Worm (Caenorhabditis elegans) whole organism, early embryonic: ENCODE data around the gene memo-1.

Experiments
- B0310.2 ChIP-seq: sonication (generic microtip); optimal IDR thresholded peaks from 2 replicates; lab custom pipeline; 2016; ENCODE audit warnings: mild to moderate bottlenecking, missing genetic modification characterization, missing compliant biosample characterization
- F13C5.2 ChIP-seq: sonication (generic microtip); optimal IDR thresholded peaks from 2 replicates; lab custom pipeline; 2017; ENCODE audit warnings: mild to moderate bottlenecking, missing genetic modification characterization, inconsistent platforms, missing compliant biosample characterization
- aly-1 ChIP-seq: sonication (generic microtip); optimal IDR thresholded peaks from 2 replicates; lab custom pipeline; 2016; ENCODE audit warnings: missing genetic modification characterization, missing compliant biosample characterization
- ama-1 ChIP-seq: fragments of 150-350 bp; optimal IDR thresholded peaks from 2 replicates; lab custom pipeline; 2014
- ceh-13 ChIP-seq: fragments of 200-800 bp; sonication (Bioruptor generic); optimal IDR thresholded peaks from 2 replicates; lab custom pipeline; 2018; ENCODE audit warnings: mild to moderate bottlenecking, missing genetic modification characterization, missing compliant biosample characterization
- ceh-36 ChIP-seq: sonication (generic microtip); optimal IDR thresholded peaks from 2 replicates; lab custom pipeline; 2016; ENCODE audit warnings: missing genetic modification characterization, inconsistent platforms, missing compliant biosample characterization
- ets-7 ChIP-seq: sonication (generic microtip); optimal IDR thresholded peaks from 2 replicates; lab custom pipeline; 2016; ENCODE audit warnings: missing genotype, missing genetic modification characterization, missing compliant biosample characterization
- flt-1 ChIP-seq: fragments of 200-800 bp; sonication (Bioruptor generic); IDR thresholded peaks from 2 replicates; pipeline ENCODE4 v1.3.6; 2022; ENCODE audit warnings: missing genetic modification characterization, missing compliant biosample characterization
- hmbx-1 ChIP-seq: sonication (generic microtip); optimal IDR thresholded peaks from 2 replicates; lab custom pipeline; 2016; ENCODE audit warnings: mild to moderate bottlenecking, missing genetic modification characterization, missing compliant biosample characterization
- hmg-4 ChIP-seq: fragments of 200-800 bp; sonication (Bioruptor generic); optimal IDR thresholded peaks from 2 replicates; lab custom pipeline; 2018; ENCODE audit warnings: mild to moderate bottlenecking, missing genetic modification characterization, missing compliant biosample characterization
- hnd-1 ChIP-seq: sonication (generic microtip); optimal IDR thresholded peaks from 2 replicates; lab custom pipeline; 2016; ENCODE audit warnings: missing genetic modification characterization, missing compliant biosample characterization
- pes-1 ChIP-seq: fragments of 200-800 bp; sonication (Bioruptor generic); IDR thresholded peaks from 2 replicates; pipeline ENCODE4 v1.3.6; 2022; ENCODE audit warnings: missing genetic modification reagents, missing genetic modification characterization, missing compliant biosample characterization
- scrt-1 ChIP-seq: fragments of 200-800 bp; sonication (Bioruptor generic); IDR thresholded peaks from 2 replicates; pipeline ENCODE4 v1.3.6; 2022; ENCODE audit warnings: missing genetic modification characterization, missing compliant biosample characterization
- sea-1 ChIP-seq: fragments of 200-800 bp; sonication (Bioruptor generic); conservative IDR thresholded peaks from 2 replicates; pipeline ENCODE4 v1.3.6; 2022; ENCODE audit warnings: missing genetic modification characterization, missing compliant biosample characterization
- tbx-11 ChIP-seq: fragments of 200-800 bp; sonication (Bioruptor generic); IDR thresholded peaks from 2 replicates; pipeline ENCODE4 v1.3.6; 2022; ENCODE audit warnings: missing genetic modification characterization, missing compliant biosample characterization
- tbx-37 ChIP-seq: fragments of 200-800 bp; sonication (Bioruptor generic); conservative IDR thresholded peaks from 2 replicates; pipeline ENCODE4 v1.3.6; 2022; ENCODE audit warnings: missing genetic modification reagents, missing genetic modification characterization, missing compliant biosample characterization
- tra-4 ChIP-seq: sonication (generic microtip); optimal IDR thresholded peaks from 2 replicates; lab custom pipeline; 2017; ENCODE audit warnings: missing genetic modification characterization, missing compliant biosample characterization

Gene memo-1

DNA sequence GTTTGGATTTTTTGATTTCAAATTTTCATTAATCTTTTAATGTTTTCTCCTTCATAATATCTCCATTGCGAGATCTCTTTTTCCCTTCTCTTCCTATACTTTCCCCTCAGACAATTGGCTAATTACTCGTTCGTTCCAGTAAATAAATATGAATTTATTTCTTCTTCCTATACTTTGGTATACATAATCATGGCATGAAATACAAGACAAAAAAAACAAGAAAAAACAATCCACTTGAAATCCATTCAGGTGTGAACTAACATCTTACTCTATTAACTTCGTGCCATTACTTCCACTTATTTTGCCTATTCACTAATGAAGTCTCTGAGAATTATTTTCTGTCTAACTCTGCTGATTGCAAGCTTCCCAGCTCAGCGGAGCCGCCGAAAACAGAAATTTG lies 4.7 kb downstream of the memo-1 start, which contains the start of gene grd-8:
TSS of gene grd-8 (plus strand) at position 301 of the 400 bp plus-strand sequence.
- no peak for TF ChIP-seq tra-4
- no peak for TF ChIP-seq tbx-11 (GFP tag; lab: Robert Waterston, UW)
- no peak for TF ChIP-seq hmbx-1 (tag; lab: Kevin White, UChicago)
- no peak for TF ChIP-seq B0310.2 (tag; lab: Kevin White, UChicago)
- TF ChIP-seq scrt-1, result no peak
- TF ChIP-seq hmg-4 (GFP tag; lab: Kevin White, UChicago), result no peak
- TF ChIP-seq aly-1 (tag; lab: Kevin White, UChicago), result no peak
- no peak for TF ChIP-seq pes-1 (GFP tag; lab: Robert Waterston, UW)

DNA sequence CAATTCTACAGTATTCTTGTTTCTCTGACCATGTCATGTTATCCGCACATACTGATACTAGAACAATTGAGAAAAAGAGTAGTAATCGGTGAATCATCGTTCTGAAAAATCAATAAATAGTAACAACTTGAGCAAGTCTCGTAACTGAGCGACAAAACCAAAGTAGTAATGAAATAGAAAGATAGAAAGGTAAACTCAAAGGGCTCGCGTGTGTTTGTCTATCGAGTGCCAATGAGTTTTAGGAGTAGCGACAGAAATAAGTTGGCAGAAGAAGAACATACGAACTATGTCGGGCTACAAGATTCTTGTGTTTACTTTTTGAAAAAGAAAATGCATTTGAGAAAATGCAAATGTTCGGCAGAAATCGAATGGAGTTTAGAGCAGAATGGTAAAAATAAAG lies 7.5 kb downstream of the memo-1 start, which contains the start of gene C37C3.12:
TSS of gene C37C3.12 (minus strand) at position 101 of the 400 bp plus-strand sequence.
- no peak for TF ChIP-seq scrt-1
- TF ChIP-seq F13C5.2 (tag; lab: Kevin White, UChicago), result no peak
- TF ChIP-seq tbx-11 (GFP tag; lab: Robert Waterston, UW), result no peak
- TF ChIP-seq hnd-1 (tag; lab: Kevin White, UChicago), result no peak
- no peak for TF ChIP-seq tbx-37 (GFP tag; lab: Robert Waterston, UW)
- no peak for TF ChIP-seq ceh-13 (GFP tag; lab: Kevin White, UChicago)
- TF ChIP-seq ceh-36, result no peak
- no peak for TF ChIP-seq ets-7
- TF ChIP-seq flt-1, result no peak

DNA sequence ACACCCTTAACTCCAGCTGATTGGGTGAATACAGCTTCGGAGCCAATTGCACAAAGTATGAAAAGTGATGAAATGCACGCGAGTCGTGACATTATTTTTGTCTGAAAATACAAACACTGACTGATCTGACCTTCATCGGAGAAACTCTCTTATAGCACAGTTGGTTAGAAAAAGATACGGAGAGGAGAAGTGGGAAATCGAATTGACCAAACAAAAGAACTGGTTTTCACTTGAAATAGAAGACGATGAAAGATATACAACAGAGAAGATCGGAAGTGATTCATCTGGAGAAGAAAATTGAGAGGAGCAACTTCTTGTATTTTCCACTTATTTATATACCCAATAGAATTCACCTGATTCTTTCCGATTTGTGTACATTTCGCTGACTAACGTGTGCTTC lies 9.2 kb downstream of the memo-1 start, which contains the start of gene ttr-33:
TSS of gene ttr-33 (minus strand) at position 101 of the 400 bp plus-strand sequence.
- TF ChIP-seq hmbx-1 (tag; lab: Kevin White, UChicago) (no peak), ceh-13 (GFP tag; lab: Kevin White, UChicago) (no peak), B0310.2 (tag; lab: Kevin White, UChicago) (no peak), ets-7 (no peak), flt-1 (no peak), ama-1 (lab: Kevin White, UChicago) (no peak), sea-1 (GFP tag; lab: Robert Waterston, UW) (no peak), scrt-1 (no peak), tbx-37 (GFP tag; lab: Robert Waterston, UW) (no peak), aly-1 (tag; lab: Kevin White, UChicago) (no peak), tra-4 (no peak), pes-1 (GFP tag; lab: Robert Waterston, UW) (no peak), tbx-11 (GFP tag; lab: Robert Waterston, UW) (no peak), F13C5.2 (tag; lab: Kevin White, UChicago) (no peak), hnd-1 (tag; lab: Kevin White, UChicago) (no peak)

DNA sequence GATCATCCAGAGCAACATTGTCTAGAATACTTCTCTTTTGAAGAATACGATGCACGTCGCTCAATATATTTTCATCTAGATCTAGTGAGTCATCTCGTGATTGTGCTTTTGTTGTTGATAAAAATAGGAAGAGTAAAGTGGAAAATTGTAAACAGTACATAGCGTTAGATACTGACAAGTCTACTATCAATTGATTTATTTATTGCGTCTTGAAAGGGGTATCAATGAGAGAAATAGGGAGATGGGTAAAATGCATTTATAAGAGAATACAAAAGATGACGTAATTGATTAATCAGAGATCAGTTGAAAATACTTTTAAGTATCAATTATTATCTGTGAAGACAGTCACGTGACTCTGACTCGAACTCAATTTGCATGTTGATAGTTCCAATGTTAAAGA lies 10.1 kb downstream of the memo-1 start, which contains the start of gene txt-5:
TSS of gene txt-5 (minus strand) at position 224 of the 400 bp plus-strand sequence.
- TF ChIP-seq tbx-11 (GFP tag; lab: Robert Waterston, UW) (no peak), sea-1 (GFP tag; lab: Robert Waterston, UW) (no peak), scrt-1 (no peak), aly-1 (tag; lab: Kevin White, UChicago) (no peak), ama-1 (lab: Kevin White, UChicago) (no peak)

DNA sequence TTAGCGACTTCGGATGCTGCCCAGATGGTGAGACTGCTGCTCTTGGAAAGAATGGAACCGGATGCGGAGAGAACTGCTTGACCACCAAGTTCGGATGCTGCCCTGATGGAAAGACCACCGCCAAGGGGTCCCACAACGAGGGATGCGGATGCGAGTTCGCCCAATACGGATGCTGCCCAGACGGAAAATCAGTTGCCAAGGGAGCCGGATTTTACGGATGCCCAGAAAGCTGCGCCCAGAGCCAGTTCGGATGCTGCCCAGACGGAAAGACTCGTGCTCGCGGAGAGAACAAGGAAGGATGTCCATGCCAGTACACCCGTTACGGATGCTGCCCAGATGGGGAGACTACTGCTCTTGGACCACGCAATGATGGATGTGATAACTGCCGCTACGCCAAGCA lies 16.0 kb downstream of the memo-1 start:
- TF ChIP-seq pes-1 (GFP tag; lab: Robert Waterston, UW) (no peak), ceh-36 (no peak), tbx-11 (GFP tag; lab: Robert Waterston, UW) (no peak), tra-4 (no peak), hmbx-1 (tag; lab: Kevin White, UChicago) (no peak), hmg-4 (GFP tag; lab: Kevin White, UChicago) (no peak), ama-1 (lab: Kevin White, UChicago) (no peak), scrt-1 (no peak), aly-1 (tag; lab: Kevin White, UChicago) (no peak)

DNA sequence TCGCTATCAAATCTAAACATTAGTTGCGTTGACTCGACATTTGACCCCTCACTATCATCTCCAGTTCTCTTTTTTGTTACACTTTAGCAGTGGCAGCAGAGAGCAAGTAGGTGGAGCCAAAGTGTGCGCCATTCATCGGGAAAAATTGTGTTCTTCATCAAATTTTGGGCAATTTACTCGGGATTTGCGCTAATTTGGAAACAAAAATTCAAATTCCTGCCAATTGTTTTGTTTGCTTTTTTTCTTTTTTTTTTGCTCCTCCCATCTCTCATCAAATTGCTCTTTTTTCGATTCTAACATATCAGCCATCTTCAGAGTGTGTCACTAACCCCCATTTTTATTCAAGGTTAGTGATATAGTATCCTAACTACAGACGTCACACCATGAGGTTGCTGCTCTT lies 20.1 kb downstream of the memo-1 start, which contains the start of gene mig-6:
TSS of gene mig-6 (plus strand) at position 301 of the 400 bp plus-strand sequence.
- TF ChIP-seq ceh-13 (GFP tag; lab: Kevin White, UChicago) (no peak), tbx-11 (GFP tag; lab: Robert Waterston, UW) (no peak), F13C5.2 (tag; lab: Kevin White, UChicago) (no peak)

DNA sequence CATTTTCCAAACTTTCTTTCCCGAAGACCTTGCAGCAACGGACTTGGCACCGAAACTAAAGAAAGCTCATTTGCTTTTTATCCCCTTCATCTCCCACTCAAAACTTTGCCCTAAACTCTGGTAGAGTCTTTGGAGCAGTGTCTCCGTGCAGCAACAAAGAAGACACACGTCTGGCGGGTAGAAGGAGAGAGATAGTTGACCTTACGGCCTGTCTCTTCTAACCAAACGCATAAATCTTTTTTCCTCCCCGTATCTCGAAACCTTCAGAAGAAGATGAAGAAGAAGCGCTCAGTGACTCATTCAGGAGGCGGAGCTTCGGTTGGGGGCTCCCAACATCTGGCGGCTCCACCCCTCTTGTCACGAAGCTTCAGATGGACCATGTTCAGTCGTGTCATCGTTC lies 20.6 kb downstream of the memo-1 start:
- TF ChIP-seq hmg-4 (GFP tag; lab: Kevin White, UChicago) (no peak), hmbx-1 (tag; lab: Kevin White, UChicago) (no peak), aly-1 (tag; lab: Kevin White, UChicago) (no peak), ama-1 (lab: Kevin White, UChicago) (no peak), B0310.2 (tag; lab: Kevin White, UChicago) (no peak), ets-7 (no peak), tbx-11 (GFP tag; lab: Robert Waterston, UW) (no peak), ceh-13 (GFP tag; lab: Kevin White, UChicago) (no peak), F13C5.2 (tag; lab: Kevin White, UChicago) (no peak), pes-1 (GFP tag; lab: Robert Waterston, UW) (no peak), sea-1 (GFP tag; lab: Robert Waterston, UW) (no peak), tbx-37 (GFP tag; lab: Robert Waterston, UW) (no peak), hnd-1 (tag; lab: Kevin White, UChicago) (no peak), tra-4 (no peak), ceh-36 (no peak), flt-1 (no peak), scrt-1 (no peak)

DNA sequence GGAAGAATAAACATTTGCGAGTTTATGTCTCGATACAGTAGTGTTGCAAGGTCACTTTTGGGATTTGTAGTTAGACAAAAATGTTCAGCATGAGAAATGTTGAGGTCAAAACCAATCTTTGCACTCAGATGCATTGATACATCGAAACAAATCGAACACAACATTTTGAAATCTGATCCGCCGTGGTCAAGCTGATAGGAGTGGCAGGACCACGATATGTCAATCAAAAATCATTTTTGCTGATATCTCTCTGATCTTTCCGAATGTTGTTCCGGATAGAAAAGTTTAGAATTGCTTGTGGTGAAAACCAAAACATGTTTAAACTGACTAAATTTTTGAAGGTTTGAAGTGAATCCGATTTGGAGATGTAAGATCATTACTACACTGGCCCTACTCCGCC lies 21.1 kb downstream of the memo-1 start:
- TF ChIP-seq ceh-36 (no peak), flt-1 (no peak), aly-1 (tag; lab: Kevin White, UChicago) (no peak), ets-7 (no peak), F13C5.2 (tag; lab: Kevin White, UChicago) (no peak)
